Worm (Caenorhabditis elegans): ENCODE measurements around the gene lact-9.

DNA sequence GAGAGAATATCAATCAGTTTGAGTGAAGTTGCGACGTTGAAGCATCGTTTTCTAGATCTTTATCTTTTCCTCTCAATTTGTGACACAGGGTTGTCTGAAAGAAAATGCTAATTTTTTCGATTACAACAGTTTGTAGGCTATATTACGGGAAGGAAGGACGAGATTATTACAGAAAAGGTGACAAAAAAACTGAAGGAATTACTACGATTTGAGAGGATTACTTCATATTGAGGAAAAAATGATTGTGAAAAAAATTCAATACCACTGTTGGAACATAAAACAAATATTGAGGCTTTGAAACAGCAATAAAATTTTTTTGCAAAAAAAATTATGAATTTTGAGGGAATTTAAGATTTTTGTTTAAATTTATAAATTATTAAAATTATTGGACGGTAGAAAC is 22.3 kb upstream of the lact-9 start, which contains the start of gene Y45F10D.14:
- TF ChIP-seq dao-5 (tag; optimal IDR thresholded peaks at IDR 0.05) (no peak), W03F9.2 (tag; optimal IDR thresholded peaks at IDR 0.05) (no peak)

Measured in whole organism, L4/young adult.